Worm (Caenorhabditis elegans) whole organism, young adult: Measurements from ENCODE around the gene sec-20.

Experiments
- B0035.1 ChIP-seq: sonication (generic microtip); optimal IDR thresholded peaks from 2 replicates; lab custom pipeline; 2016; ENCODE audit warnings: missing genetic modification characterization, mild to moderate bottlenecking, missing compliant biosample characterization, missing genotype, missing genetic modification reagents
- F55B11.4 ChIP-seq: sonication (generic microtip); optimal IDR thresholded peaks from 2 replicates; lab custom pipeline; 2016; ENCODE audit warnings: missing compliant biosample characterization, missing genetic modification characterization, borderline replicate concordance; ENCODE audit not compliant: insufficient read depth
- F57C9.4 ChIP-seq: sonication (generic microtip); optimal IDR thresholded peaks from 2 replicates; lab custom pipeline; 2017; ENCODE audit warnings: mild to moderate bottlenecking, missing genetic modification characterization, missing compliant biosample characterization
- K12H6.12 ChIP-seq: fragments of 200-800 bp; sonication (Bioruptor generic); optimal IDR thresholded peaks from 2 replicates; lab custom pipeline; 2018; ENCODE audit warnings: mild to moderate bottlenecking, missing genetic modification characterization, missing compliant biosample characterization
- Y53G8AR.9 ChIP-seq: fragments of 200-800 bp; sonication (Bioruptor generic); conservative IDR thresholded peaks from 2 replicates; pipeline ENCODE4 v1.3.6; 2022; ENCODE audit warnings: missing genetic modification reagents, missing genetic modification characterization, missing compliant biosample characterization
- Y56A3A.18 ChIP-seq: fragments of 200-800 bp; sonication (Bioruptor generic); IDR thresholded peaks from 2 replicates; pipeline ENCODE4 v1.3.6; 2022; ENCODE audit warnings: missing genetic modification reagents, missing genetic modification characterization, missing compliant biosample characterization
- Y67H2A.10 ChIP-seq: fragments of 200-800 bp; sonication (Bioruptor generic); conservative IDR thresholded peaks from 2 replicates; pipeline ENCODE4 v1.3.6; 2022; ENCODE audit warnings: missing genetic modification reagents, missing genetic modification characterization, missing compliant biosample characterization
- akir-1 ChIP-seq: fragments of 200-800 bp; sonication (Bioruptor generic); optimal IDR thresholded peaks from 2 replicates; lab custom pipeline; 2018; ENCODE audit warnings: mild to moderate bottlenecking, missing genetic modification characterization, moderate library complexity, missing compliant biosample characterization
- aptf-2 ChIP-seq: fragments of 200-800 bp; sonication (Bioruptor generic); conservative IDR thresholded peaks from 2 replicates; pipeline ENCODE4 v1.3.6; 2022; ENCODE audit warnings: missing genetic modification reagents, missing genetic modification characterization, missing compliant biosample characterization
- ccch-3 ChIP-seq: fragments of 200-800 bp; sonication (Bioruptor generic); optimal IDR thresholded peaks from 2 replicates; lab custom pipeline; 2018; ENCODE audit warnings: mild to moderate bottlenecking, missing genetic modification characterization, missing compliant biosample characterization
- cebp-1 ChIP-seq, 2 experiments: fragments of 200-800 bp in 1 of 2; sonication (Bioruptor generic) in 1 of 2; sonication (generic microtip) in 1 of 2; IDR thresholded peaks in 1 of 2; optimal IDR thresholded peaks in 1 of 2; 2 replicates each; pipeline versions ENCODE4 v1.3.6 to Lab custom; 2017 to 2022; ENCODE audit warnings: missing compliant biosample characterization in 2 of 2, missing genetic modification characterization in 2 of 2, mild to moderate bottlenecking in 1 of 2, missing genetic modification reagents in 1 of 2, moderate library complexity in 1 of 2
- ceh-40 ChIP-seq: fragments of 200-800 bp; sonication (Bioruptor generic); IDR thresholded peaks from 2 replicates; pipeline ENCODE4 v1.3.6; 2022; ENCODE audit warnings: missing genetic modification characterization, missing compliant biosample characterization
- ceh-58 ChIP-seq: fragments of 200-800 bp; sonication (Bioruptor generic); IDR thresholded peaks from 2 replicates; pipeline ENCODE4 v1.3.6; 2022; ENCODE audit warnings: missing genetic modification characterization, missing compliant biosample characterization
- ceh-91 ChIP-seq: fragments of 200-800 bp; sonication (Bioruptor generic); IDR thresholded peaks from 2 replicates; pipeline ENCODE4 v1.3.6; 2022; ENCODE audit warnings: missing genetic modification reagents, missing genetic modification characterization, missing compliant biosample characterization
- chd-7 ChIP-seq: sonication (generic microtip); optimal IDR thresholded peaks from 2 replicates; lab custom pipeline; 2016; ENCODE audit warnings: mild to moderate bottlenecking, missing genetic modification characterization, moderate library complexity, missing compliant biosample characterization
- egl-44 ChIP-seq: fragments of 200-800 bp; sonication (Bioruptor generic); IDR thresholded peaks from 2 replicates; pipeline ENCODE4 v1.3.6; 2022; ENCODE audit warnings: missing genetic modification reagents, missing genetic modification characterization, missing compliant biosample characterization
- gei-17 ChIP-seq: fragments of 200-800 bp; sonication (Bioruptor generic); optimal IDR thresholded peaks from 2 replicates; lab custom pipeline; 2018; ENCODE audit warnings: mild to moderate bottlenecking, missing genetic modification characterization, missing compliant biosample characterization
- hmg-1.2 ChIP-seq: fragments of 200-800 bp; sonication (Bioruptor generic); IDR thresholded peaks from 2 replicates; pipeline ENCODE4 v1.3.6; 2022; ENCODE audit warnings: missing genetic modification reagents, missing genetic modification characterization, missing compliant biosample characterization
- madf-6 ChIP-seq: fragments of 200-800 bp; sonication (Bioruptor generic); IDR thresholded peaks from 2 replicates; pipeline ENCODE4 v1.3.6; 2022; ENCODE audit warnings: missing genetic modification reagents, missing genetic modification characterization, missing compliant biosample characterization
- mcd-1 ChIP-seq: fragments of 200-800 bp; sonication (Bioruptor generic); IDR thresholded peaks from 2 replicates; pipeline ENCODE4 v1.3.6; 2022; ENCODE audit warnings: missing genetic modification reagents, missing genetic modification characterization, missing compliant biosample characterization
- nfyb-1 ChIP-seq: fragments of 200-800 bp; sonication (Bioruptor generic); IDR thresholded peaks from 2 replicates; pipeline ENCODE4 v1.3.6; 2022; ENCODE audit warnings: missing genetic modification reagents, missing genetic modification characterization, missing compliant biosample characterization
- sea-2 ChIP-seq: fragments of 200-800 bp; sonication (Bioruptor generic); IDR thresholded peaks from 2 replicates; pipeline ENCODE4 v1.3.6; 2022; ENCODE audit warnings: missing genetic modification characterization, missing compliant biosample characterization
- snpc-1.1 ChIP-seq: sonication (generic microtip); optimal IDR thresholded peaks from 2 replicates; lab custom pipeline; 2017; ENCODE audit warnings: missing genetic modification characterization, mild to moderate bottlenecking, missing compliant biosample characterization, antibody characterized with exemption, moderate library complexity, missing genotype, missing genetic modification reagents; ENCODE audit not compliant: insufficient read depth
- snpc-3.4 ChIP-seq: sonication (generic microtip); optimal IDR thresholded peaks from 2 replicates; lab custom pipeline; 2017; ENCODE audit warnings: missing genetic modification characterization, mild to moderate bottlenecking, missing compliant biosample characterization, antibody characterized with exemption, moderate library complexity, missing genotype, missing genetic modification reagents
- snpc-4 ChIP-seq, 5 experiments: fragments of 150-350 bp in 1 of 5; sonication (generic microtip) in 4 of 5; optimal IDR thresholded peaks; 2 replicates each; lab custom pipeline; 2014 to 2018; ENCODE audit warnings: missing genetic modification characterization in 5 of 5, missing biosample characterization in 3 of 5, antibody characterized with exemption in 2 of 5, mild to moderate bottlenecking in 2 of 5, missing compliant biosample characterization in 2 of 5, missing genotype in 2 of 5, moderate library complexity in 2 of 5, missing genetic modification reagents in 1 of 5
- xnd-1 ChIP-seq: sonication (generic microtip); optimal IDR thresholded peaks from 2 replicates; lab custom pipeline; 2016; ENCODE audit warnings: missing genotype, missing genetic modification reagents, missing genetic modification characterization, missing compliant biosample characterization
- zim-3 ChIP-seq: sonication (generic microtip); optimal IDR thresholded peaks from 2 replicates; lab custom pipeline; 2017; ENCODE audit warnings: mild to moderate bottlenecking, missing genetic modification characterization, moderate library complexity, missing compliant biosample characterization
- ztf-26 ChIP-seq: sonication (generic microtip); optimal IDR thresholded peaks from 2 replicates; lab custom pipeline; 2017; ENCODE audit warnings: missing genetic modification characterization, missing compliant biosample characterization
- ztf-28 ChIP-seq: fragments of 200-800 bp; sonication (Bioruptor generic); IDR thresholded peaks from 2 replicates; pipeline ENCODE4 v1.3.6; 2022; ENCODE audit warnings: missing genetic modification reagents, missing genetic modification characterization, missing compliant biosample characterization
- ztf-6 ChIP-seq: fragments of 200-800 bp; sonication (Bioruptor generic); IDR thresholded peaks from 2 replicates; pipeline ENCODE4 v1.3.6; 2022; ENCODE audit warnings: missing genetic modification reagents, missing genetic modification characterization, missing compliant biosample characterization

Gene sec-20

DNA sequence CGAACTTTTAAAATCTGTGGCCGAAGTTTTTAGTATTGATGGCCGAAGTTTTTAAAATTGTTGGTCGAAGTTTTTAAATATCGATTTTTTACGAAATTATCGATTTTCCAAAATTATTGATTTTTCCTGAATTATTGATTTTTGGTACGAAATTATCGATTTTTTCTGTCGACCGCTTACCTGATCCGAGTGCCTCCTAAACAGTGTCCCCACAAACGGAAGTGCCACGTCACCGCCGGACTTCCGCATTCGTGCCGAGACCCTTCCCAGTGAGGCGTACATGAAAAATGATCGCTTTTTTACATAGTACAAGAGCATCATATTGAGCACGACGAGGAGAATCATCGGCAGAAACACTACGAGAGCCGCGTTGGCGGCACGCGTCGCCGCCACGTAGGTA, 12.1 kb downstream of the sec-20 start:
- TF ChIP-seq ztf-26 (no peak), madf-6 (GFP tag; lab: Robert Waterston, UW) (0 out of 2 replicates have a peak, but pooled peaks have one; percentile 10)

DNA sequence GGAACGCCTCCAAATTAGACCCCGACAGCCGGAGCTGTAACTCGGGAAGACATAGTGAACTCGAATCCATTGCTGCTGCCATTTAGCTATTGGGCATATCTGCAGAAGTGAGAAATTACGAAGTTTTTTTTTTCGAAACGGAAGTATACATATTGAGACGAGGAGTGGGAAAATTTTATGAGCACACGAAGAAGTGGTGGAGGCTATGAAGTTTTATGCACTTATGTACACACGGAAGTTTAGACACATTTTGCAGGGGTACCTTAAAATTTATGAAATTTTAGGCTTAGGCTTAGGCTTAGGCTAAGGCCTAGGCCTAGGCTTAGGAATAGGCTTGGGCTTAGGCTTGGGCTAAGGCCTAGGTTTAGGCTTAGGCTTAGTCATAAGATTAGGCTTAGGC, 15.1 kb downstream of the sec-20 start, which contains the start of gene W10C4.1:
Gene W10C4.1, minus strand, starts transcription at position 101 of the 400 bp plus-strand sequence.
- no peak for TF ChIP-seq zim-3
- TF ChIP-seq ztf-6 (GFP tag; lab: Robert Waterston, UW) = no peak
- no peak for TF ChIP-seq sea-2 (GFP tag; lab: Robert Waterston, UW)
- no peak for TF ChIP-seq ccch-3
- TF ChIP-seq aptf-2 (GFP tag; lab: Robert Waterston, UW) = no peak
- TF ChIP-seq nfyb-1 (GFP tag; lab: Robert Waterston, UW) = no peak

DNA sequence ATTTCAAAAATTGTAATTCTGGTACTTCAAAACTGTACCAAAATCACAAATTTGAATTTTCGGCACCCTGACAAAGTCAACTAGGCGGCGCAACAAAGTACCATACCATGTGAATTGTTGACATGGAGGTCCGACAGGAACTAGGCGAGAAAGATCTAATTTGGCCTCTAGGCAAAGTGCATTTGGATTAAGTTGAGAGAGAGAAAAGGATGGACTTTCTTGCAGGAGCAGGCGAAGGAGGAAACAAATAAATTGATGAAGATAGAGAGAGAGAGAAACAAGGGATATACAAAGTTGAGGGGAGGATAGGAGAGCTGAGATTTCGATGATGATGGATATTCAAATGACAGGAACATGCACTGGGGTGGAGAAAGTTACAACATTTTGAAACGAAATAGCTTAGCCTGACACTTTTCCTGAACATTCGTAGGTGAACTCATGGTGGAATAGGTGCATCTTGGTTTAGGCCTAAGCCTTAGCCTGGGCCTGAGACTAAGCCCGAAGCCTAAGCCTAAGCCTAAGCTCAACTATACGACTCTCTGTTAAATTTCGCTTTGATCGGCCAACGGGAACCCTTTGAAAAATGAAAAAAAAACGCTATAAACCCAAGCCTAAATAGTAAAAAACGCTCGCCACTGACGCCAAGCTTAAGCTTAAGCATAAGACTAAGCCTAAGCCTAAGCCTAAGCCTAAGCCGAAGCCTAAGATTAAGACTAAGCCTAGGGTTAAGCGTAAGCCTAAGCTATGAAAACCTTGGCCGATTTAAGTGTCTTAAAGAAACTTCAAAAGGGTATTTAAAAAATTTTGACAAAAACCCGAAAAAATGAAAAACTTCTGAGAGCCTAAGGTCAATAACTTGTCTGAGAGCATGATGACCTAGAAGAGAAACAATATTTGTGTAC, 17.1 kb downstream of the sec-20 start:
- TF ChIP-seq Y56A3A.18 (GFP tag; lab: Robert Waterston, UW) (no peak), Y53G8AR.9 (GFP tag; lab: Robert Waterston, UW) (no peak), egl-44 (GFP tag; lab: Robert Waterston, UW) (no peak), F57C9.4 (no peak), snpc-1.1 (tag; lab: Kevin White, UChicago) (no peak), K12H6.12 (no peak)

DNA sequence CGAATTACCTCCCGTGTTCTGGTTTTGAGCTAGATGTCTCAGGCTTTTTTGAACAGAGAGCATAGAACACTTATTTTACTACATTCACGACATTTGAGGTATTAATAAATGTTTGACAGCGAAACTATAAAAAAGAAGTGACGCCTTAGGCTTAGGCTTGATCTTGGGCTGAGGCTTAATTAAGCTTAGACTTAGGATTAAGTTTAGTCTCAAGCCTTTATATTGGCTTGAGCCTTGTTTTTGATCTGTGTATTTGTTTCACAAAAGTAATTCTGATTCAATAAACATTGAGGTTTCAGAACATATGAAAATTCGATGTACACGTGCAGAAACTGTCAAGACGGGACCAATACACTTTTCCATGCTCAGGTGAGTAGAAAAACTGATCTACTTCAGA, 17.8 kb downstream of the sec-20 start, which contains the start of gene klp-20:
Gene klp-20, plus strand, starts transcription at position 298 of the 397 bp plus-strand sequence.
- no peak for TF ChIP-seq chd-7
- TF ChIP-seq ceh-58 (GFP tag; lab: Robert Waterston, UW) = no peak
- no peak for TF ChIP-seq snpc-4 (GFP tag; optimal IDR thresholded peaks at IDR 0.05; lab: Kevin White, UChicago)
- no peak for TF ChIP-seq snpc-4 (tag; optimal IDR thresholded peaks at IDR 0.05; lab: Kevin White, UChicago)
- no peak for TF ChIP-seq sea-2 (GFP tag; lab: Robert Waterston, UW)
- no peak for TF ChIP-seq ztf-28 (GFP tag; lab: Robert Waterston, UW)
- TF ChIP-seq akir-1 (GFP tag; lab: Kevin White, UChicago) = no peak
- TF ChIP-seq B0035.1 (tag; lab: Kevin White, UChicago) = no peak
- no peak for TF ChIP-seq ceh-91 (GFP tag; lab: Robert Waterston, UW)
- no peak for TF ChIP-seq xnd-1 (tag; lab: Kevin White, UChicago)
- TF ChIP-seq snpc-3.4 (tag; lab: Kevin White, UChicago) = no peak
- TF ChIP-seq Y67H2A.10 (GFP tag; lab: Robert Waterston, UW) = no peak
- TF ChIP-seq hmg-1.2 (GFP tag; lab: Robert Waterston, UW) = no peak
- TF ChIP-seq gei-17 (GFP tag; lab: Kevin White, UChicago) = no peak
- TF ChIP-seq, all 124 proteins: peak for 0

DNA sequence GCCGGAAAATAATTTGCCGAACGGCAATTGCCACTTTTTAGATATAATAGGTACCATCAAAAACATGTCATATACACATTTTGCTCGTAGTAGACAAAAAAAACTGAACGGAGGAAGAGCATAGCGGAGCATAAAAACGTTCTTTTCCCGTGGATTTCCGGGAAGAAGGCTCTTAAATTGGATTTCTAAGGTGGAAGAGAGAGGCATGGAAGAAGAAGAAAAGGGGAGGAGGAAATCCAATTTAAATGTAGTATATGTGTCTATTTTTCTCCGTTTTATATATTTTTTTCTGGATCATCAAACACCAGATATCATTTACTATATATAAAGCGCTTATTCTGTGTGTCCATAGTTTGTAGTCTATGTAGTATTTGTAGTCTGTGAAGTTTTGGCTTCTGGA, 19.5 kb downstream of the sec-20 start:
- TF ChIP-seq mcd-1 (GFP tag; lab: Robert Waterston, UW) = no peak
- TF ChIP-seq ceh-40 (GFP tag; lab: Robert Waterston, UW) = no peak
- TF ChIP-seq cebp-1 (GFP tag; IDR thresholded peaks at IDR 0.05; lab: Robert Waterston, UW) = no peak
- TF ChIP-seq cebp-1 (tag; optimal IDR thresholded peaks at IDR 0.05; lab: Kevin White, UChicago) = no peak
- no peak for TF ChIP-seq F55B11.4 (tag; lab: Kevin White, UChicago)
- TF ChIP-seq snpc-4 (GFP tag; optimal IDR thresholded peaks at IDR 0.05; lab: Kevin White, UChicago) = no peak
- TF ChIP-seq snpc-4 (tag; optimal IDR thresholded peaks at IDR 0.05; lab: Kevin White, UChicago) = no peak
